Worm (Caenorhabditis elegans) whole organism, L1 larva: ENCODE measurements around the gene F41E6.5.

Experiments used
- F16B12.6 ChIP-seq: fragments of 150-350 bp; optimal IDR thresholded peaks from 2 replicates; lab custom pipeline; 2014; ENCODE audit warnings: missing biosample characterization, missing genetic modification characterization
- Y116A8C.19 ChIP-seq: sonication (generic microtip); optimal IDR thresholded peaks from 2 replicates; lab custom pipeline; 2016; ENCODE audit warnings: missing compliant biosample characterization, missing genetic modification characterization, borderline replicate concordance
- aha-1 ChIP-seq: fragments of 150-350 bp; optimal IDR thresholded peaks from 2 replicates; lab custom pipeline; 2014; ENCODE audit warnings: missing biosample characterization, missing genetic modification characterization
- alr-1 ChIP-seq: fragments of 200-800 bp; sonication (Bioruptor generic); optimal IDR thresholded peaks from 2 replicates; lab custom pipeline; 2018; ENCODE audit warnings: borderline replicate concordance, mild to moderate bottlenecking, missing genetic modification characterization, missing compliant biosample characterization
- aly-2 ChIP-seq: fragments of 150-350 bp; optimal IDR thresholded peaks from 2 replicates; lab custom pipeline; 2014; ENCODE audit warnings: missing biosample characterization, missing genetic modification characterization
- ama-1 ChIP-seq: fragments of 150-350 bp; optimal IDR thresholded peaks from 2 replicates; lab custom pipeline; 2014
- ceh-8 ChIP-seq: fragments of 200-800 bp; sonication (Bioruptor generic); optimal IDR thresholded peaks from 2 replicates; lab custom pipeline; 2018; ENCODE audit warnings: mild to moderate bottlenecking, missing genetic modification characterization, moderate library complexity, missing compliant biosample characterization
- ceh-82 ChIP-seq, 3 experiments: fragments of 150-350 bp in 1 of 3; sonication (generic microtip) in 2 of 3; optimal IDR thresholded peaks; 2 replicates each; lab custom pipeline; 2014 to 2017; ENCODE audit warnings: missing biosample characterization in 3 of 3, missing genetic modification characterization in 3 of 3
- ceh-88 ChIP-seq: fragments of 200-800 bp; sonication (Bioruptor generic); IDR thresholded peaks from 2 replicates; pipeline ENCODE4 v1.3.6; 2022; ENCODE audit warnings: missing genetic modification characterization, missing compliant biosample characterization
- ceh-90 ChIP-seq: sonication (generic microtip); optimal IDR thresholded peaks from 2 replicates; lab custom pipeline; 2016; ENCODE audit warnings: missing genetic modification characterization, missing compliant biosample characterization
- ces-1 ChIP-seq: fragments of 150-350 bp; optimal IDR thresholded peaks from 2 replicates; lab custom pipeline; 2014; ENCODE audit warnings: missing biosample characterization, missing genetic modification reagents, missing genetic modification characterization
- dpl-1 ChIP-seq, 3 experiments: fragments of 150-350 bp in 2 of 3; sonication (generic microtip) in 1 of 3; optimal IDR thresholded peaks; 2 replicates each; lab custom pipeline; 2014 to 2017; ENCODE audit warnings: missing biosample characterization in 3 of 3, missing genetic modification characterization in 3 of 3, missing genetic modification reagents in 3 of 3
- dsc-1 ChIP-seq: sonication (generic microtip); optimal IDR thresholded peaks from 2 replicates; lab custom pipeline; 2016; ENCODE audit warnings: mild to moderate bottlenecking, missing genetic modification characterization, missing compliant biosample characterization
- efl-3 ChIP-seq: fragments of 200-800 bp; sonication (Bioruptor generic); optimal IDR thresholded peaks from 2 replicates; lab custom pipeline; 2018; ENCODE audit warnings: mild to moderate bottlenecking, missing genetic modification characterization, missing compliant biosample characterization
- egl-13 ChIP-seq: sonication (generic microtip); optimal IDR thresholded peaks from 2 replicates; lab custom pipeline; 2016; ENCODE audit warnings: missing genotype, missing genetic modification reagents, missing genetic modification characterization, missing compliant biosample characterization
- elt-3 ChIP-seq, 6 experiments: fragments of 150-350 bp in 1 of 6; sonication (generic microtip); optimal IDR thresholded peaks; 2 replicates each; lab custom pipeline; 2017 to 2018; ENCODE audit warnings: missing biosample characterization in 6 of 6, missing genetic modification characterization in 6 of 6, inconsistent platforms in 1 of 6
- ets-5 ChIP-seq: fragments of 200-800 bp; sonication (Bioruptor generic); IDR thresholded peaks from 2 replicates; pipeline ENCODE4 v1.3.6; 2022; ENCODE audit warnings: missing genetic modification characterization, missing compliant biosample characterization
- fkh-4 ChIP-seq: sonication (generic microtip); optimal IDR thresholded peaks from 2 replicates; lab custom pipeline; 2016; ENCODE audit warnings: missing compliant biosample characterization, missing genetic modification characterization, borderline replicate concordance
- fkh-8 ChIP-seq: sonication (generic microtip); optimal IDR thresholded peaks from 2 replicates; lab custom pipeline; 2016; ENCODE audit warnings: mild to moderate bottlenecking, missing genetic modification characterization, missing compliant biosample characterization
- fos-1 ChIP-seq: fragments of 150-350 bp; optimal IDR thresholded peaks from 2 replicates; lab custom pipeline; 2014; ENCODE audit warnings: missing biosample characterization, missing genetic modification characterization
- jun-1 ChIP-seq: fragments of 150-350 bp; optimal IDR thresholded peaks from 2 replicates; lab custom pipeline; 2014; ENCODE audit warnings: missing biosample characterization, missing genetic modification reagents, missing genetic modification characterization
- lin-13 ChIP-seq: fragments of 150-350 bp; optimal IDR thresholded peaks from 2 replicates; lab custom pipeline; 2014; ENCODE audit warnings: missing biosample characterization, missing genetic modification reagents, missing genetic modification characterization
- lin-15B ChIP-seq: fragments of 150-350 bp; sonication (generic microtip); optimal IDR thresholded peaks from 3 replicates; lab custom pipeline; 2014; ENCODE audit warnings: missing biosample characterization, missing genetic modification characterization
- lsy-2 ChIP-seq, 2 experiments: fragments of 150-350 bp; optimal IDR thresholded peaks; 2 replicates each; lab custom pipeline; 2014; ENCODE audit warnings: missing biosample characterization in 2 of 2, missing genetic modification characterization in 2 of 2
- mab-9 ChIP-seq: fragments of 200-800 bp; sonication (Bioruptor generic); IDR thresholded peaks from 2 replicates; pipeline ENCODE4 v1.3.6; 2022; ENCODE audit warnings: missing genetic modification reagents, missing genetic modification characterization, missing compliant biosample characterization
- mef-2 ChIP-seq: fragments of 150-350 bp; optimal IDR thresholded peaks from 2 replicates; lab custom pipeline; 2014; ENCODE audit warnings: missing biosample characterization, missing genetic modification characterization
- mep-1 ChIP-seq: fragments of 150-350 bp; optimal IDR thresholded peaks from 2 replicates; lab custom pipeline; 2014; ENCODE audit warnings: missing biosample characterization, missing genetic modification characterization
- nhr-12 ChIP-seq: sonication (generic microtip); optimal IDR thresholded peaks from 2 replicates; lab custom pipeline; 2017; ENCODE audit warnings: missing biosample characterization, missing genetic modification characterization
- nhr-237 ChIP-seq: fragments of 150-350 bp; optimal IDR thresholded peaks from 2 replicates; lab custom pipeline; 2014; ENCODE audit warnings: missing biosample characterization, missing genetic modification characterization
- nhr-28 ChIP-seq: fragments of 150-350 bp; optimal IDR thresholded peaks from 2 replicates; lab custom pipeline; 2014; ENCODE audit warnings: missing biosample characterization, missing genetic modification characterization
- nhr-71 ChIP-seq: sonication (generic microtip); optimal IDR thresholded peaks from 2 replicates; lab custom pipeline; 2016; ENCODE audit warnings: mild to moderate bottlenecking, missing genetic modification characterization, moderate library complexity, missing compliant biosample characterization
- nhr-77 ChIP-seq: fragments of 150-350 bp; optimal IDR thresholded peaks from 2 replicates; lab custom pipeline; 2014; ENCODE audit warnings: missing biosample characterization, missing genetic modification characterization
- nhr-84 ChIP-seq: sonication (generic microtip); optimal IDR thresholded peaks from 2 replicates; lab custom pipeline; 2017; ENCODE audit warnings: missing biosample characterization, missing genetic modification characterization
- nhr-85 ChIP-seq: sonication (generic microtip); peaks from one replicate; lab custom pipeline; 2016; ENCODE audit warnings: missing genetic modification characterization, inconsistent platforms, missing compliant biosample characterization
- pag-3 ChIP-seq: sonication (generic microtip); optimal IDR thresholded peaks from 2 replicates; lab custom pipeline; 2017; ENCODE audit warnings: missing genetic modification characterization, mild to moderate bottlenecking, missing compliant biosample characterization, antibody characterized with exemption, borderline replicate concordance; ENCODE audit not compliant: insufficient read depth
- skn-1 ChIP-seq: fragments of 150-350 bp; optimal IDR thresholded peaks from 2 replicates; lab custom pipeline; 2014; ENCODE audit warnings: missing biosample characterization, missing genetic modification characterization
- snpc-4 ChIP-seq: fragments of 150-350 bp; optimal IDR thresholded peaks from 2 replicates; lab custom pipeline; 2014; ENCODE audit warnings: missing biosample characterization, missing genetic modification characterization
- sox-4 ChIP-seq: sonication (generic microtip); optimal IDR thresholded peaks from 2 replicates; lab custom pipeline; 2016; ENCODE audit warnings: missing genetic modification characterization, missing compliant biosample characterization
- swsn-7 ChIP-seq: sonication (generic microtip); optimal IDR thresholded peaks from 2 replicates; lab custom pipeline; 2016; ENCODE audit warnings: missing genetic modification characterization, missing compliant biosample characterization
- tlp-1 ChIP-seq: fragments of 150-350 bp; optimal IDR thresholded peaks from 2 replicates; lab custom pipeline; 2014; ENCODE audit warnings: missing biosample characterization, missing genetic modification characterization
- unc-30 ChIP-seq: sonication (generic microtip); optimal IDR thresholded peaks from 2 replicates; lab custom pipeline; 2017; ENCODE audit warnings: missing biosample characterization, missing genetic modification characterization
- unc-62 ChIP-seq: fragments of 150-350 bp; optimal IDR thresholded peaks from 2 replicates; lab custom pipeline; 2014; ENCODE audit warnings: missing biosample characterization, missing genetic modification reagents, missing genetic modification characterization
- unc-86 ChIP-seq: sonication (generic microtip); optimal IDR thresholded peaks from 2 replicates; lab custom pipeline; 2016; ENCODE audit warnings: missing genetic modification characterization, missing compliant biosample characterization
- unc-98 ChIP-seq: fragments of 200-800 bp; sonication (Bioruptor generic); IDR thresholded peaks from 2 replicates; pipeline ENCODE4 v1.3.6; 2022; ENCODE audit warnings: missing genetic modification characterization, missing compliant biosample characterization
- vab-15 ChIP-seq: sonication (generic microtip); optimal IDR thresholded peaks from 2 replicates; lab custom pipeline; 2017; ENCODE audit warnings: missing genotype, mild to moderate bottlenecking, missing genetic modification characterization, missing compliant biosample characterization
- xbp-1 ChIP-seq: sonication (generic microtip); optimal IDR thresholded peaks from 2 replicates; lab custom pipeline; 2016; ENCODE audit warnings: missing genetic modification characterization, missing compliant biosample characterization
- zag-1 ChIP-seq: fragments of 150-350 bp; optimal IDR thresholded peaks from 2 replicates; lab custom pipeline; 2014; ENCODE audit warnings: missing biosample characterization, missing genetic modification characterization
- zip-4 ChIP-seq: fragments of 200-800 bp; sonication (Bioruptor generic); optimal IDR thresholded peaks from 2 replicates; lab custom pipeline; 2018; ENCODE audit warnings: mild to moderate bottlenecking, missing genetic modification characterization, moderate library complexity, missing compliant biosample characterization

Gene F41E6.5

DNA sequence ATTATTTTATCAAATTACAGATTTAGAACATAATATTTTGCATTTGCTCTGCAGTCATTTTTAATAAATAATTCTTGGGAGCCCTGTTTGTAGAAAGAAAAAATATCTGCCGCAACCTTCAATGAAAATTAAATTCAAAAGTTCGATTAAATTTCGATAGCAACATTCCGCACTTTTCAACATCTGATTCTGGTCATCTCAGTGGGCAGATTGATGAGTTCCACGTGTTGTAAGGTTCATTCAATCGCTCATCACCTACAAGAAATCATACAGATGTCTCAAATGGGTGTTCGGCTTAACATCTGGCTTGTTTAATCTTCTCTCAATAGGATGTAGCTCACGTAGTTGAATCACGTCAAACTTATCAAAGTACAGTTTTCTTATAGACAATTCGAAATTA lies 3.3 kb upstream of the F41E6.5 start:
- peak; percentile 98 for TF ChIP-seq dsc-1
- peak; percentile 92 for TF ChIP-seq fkh-4
- no peak for TF ChIP-seq nhr-84 (tag; lab: Kevin White, UChicago)
- no peak for TF ChIP-seq nhr-12
- no peak for TF ChIP-seq mab-9
- TF ChIP-seq mep-1 (tag; lab: Kevin White, UChicago): no peak

DNA sequence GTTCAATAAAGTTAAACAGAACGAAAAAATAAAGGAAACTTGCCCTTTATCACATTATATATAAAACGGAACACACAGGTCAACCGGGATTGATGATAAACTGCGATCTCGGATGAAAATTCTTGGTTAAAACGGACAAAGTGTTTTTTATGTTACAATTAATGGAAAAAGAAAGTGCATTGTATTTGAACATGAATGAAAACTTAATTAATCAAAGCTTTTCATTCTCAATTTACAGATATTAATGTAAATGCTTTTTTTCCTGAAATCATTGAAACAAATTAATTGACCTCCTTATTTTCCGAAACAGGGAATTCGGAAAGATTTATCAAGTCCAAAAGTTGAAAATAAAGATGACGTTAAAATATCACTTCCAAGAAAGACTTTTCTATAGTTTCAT lies 1.9 kb upstream of the F41E6.5 start, which contains the start of gene F41E6.8:
TSS of gene F41E6.8 (minus strand) at position 101 of the 400 bp plus-strand sequence.
- TF ChIP-seq nhr-28 (tag; lab: Kevin White, UChicago) (no peak), mep-1 (tag; lab: Kevin White, UChicago) (no peak), pag-3 (no peak), lin-15B (tag; lab: Kevin White, UChicago) (no peak)

DNA sequence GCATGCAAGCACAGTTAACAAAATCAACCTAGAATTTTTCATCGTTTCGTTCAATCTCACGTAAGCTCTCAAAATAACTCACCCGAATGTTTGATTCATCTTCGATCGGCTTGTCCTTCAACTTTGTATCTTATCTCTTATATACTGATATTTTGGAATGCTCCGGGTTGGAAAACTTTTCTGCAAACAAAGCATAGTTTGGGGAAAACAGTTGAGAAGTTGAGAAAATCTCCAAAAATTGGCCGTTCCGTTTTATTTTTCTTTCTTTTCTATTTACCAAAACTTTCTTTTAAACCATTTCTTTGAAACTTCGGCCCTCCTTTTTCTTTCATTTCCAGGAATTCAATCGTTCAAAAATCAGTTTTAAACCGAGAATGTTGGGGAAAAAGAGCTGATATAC lies 642 bp upstream of the F41E6.5 start, which contains the start of gene F41E6.15:
TSS of gene F41E6.15 (minus strand) at position 101 of the 400 bp plus-strand sequence.
- TF ChIP-seq nhr-85 (no peak), elt-3 (tag; optimal IDR thresholded peaks at IDR 0.05; lab: Kevin White, UChicago) (no peak), ceh-88 (no peak), dpl-1 (GFP tag; optimal IDR thresholded peaks at IDR 0.05; lab: Kevin White, UChicago) (no peak), aly-2 (tag; lab: Kevin White, UChicago) (no peak), unc-98 (GFP tag; lab: Robert Waterston, UW) (no peak), fkh-4 (no peak), swsn-7 (no peak), unc-62 (GFP tag; lab: Kevin White, UChicago) (no peak), zip-4 (no peak), lin-13 (GFP tag; lab: Kevin White, UChicago) (no peak), fkh-8 (tag; lab: Kevin White, UChicago) (no peak), nhr-12 (no peak), sox-4 (tag; lab: Kevin White, UChicago) (no peak)

DNA sequence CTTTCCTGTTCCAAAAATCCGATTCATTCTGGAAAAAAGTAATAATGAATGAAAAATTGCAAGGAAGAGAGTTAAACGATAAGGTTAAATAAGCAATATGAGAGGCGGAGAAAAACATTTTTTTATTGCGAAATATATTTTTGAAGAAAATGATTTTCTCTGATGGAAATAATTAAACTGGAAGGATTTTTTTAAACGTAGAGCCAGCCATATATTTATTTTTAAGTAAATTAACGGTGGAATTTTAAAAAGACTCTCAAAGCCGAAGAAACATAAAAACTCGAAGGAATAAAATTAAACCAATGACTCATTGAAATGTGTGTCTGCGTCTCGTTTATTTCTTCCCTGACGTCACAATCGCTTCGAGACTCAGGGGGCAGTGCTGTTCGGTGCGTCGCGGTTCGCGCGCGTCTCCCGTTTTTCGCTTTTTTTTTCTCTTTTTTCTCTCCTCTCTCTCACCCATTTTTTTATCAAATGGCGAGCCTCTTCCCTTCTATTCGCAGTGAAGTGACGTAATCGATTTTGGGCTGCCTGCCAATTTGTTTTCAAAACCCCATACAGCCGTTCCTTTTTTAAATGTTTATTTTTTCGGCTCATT lies 2.9 kb downstream of the F41E6.5 start, which contains the start of gene vps-60:
TSS of gene vps-60 (minus strand) at position 30 of the 598 bp plus-strand sequence.
- TF ChIP-seq nhr-77 (tag; lab: Kevin White, UChicago): peak; percentile 93
- TF ChIP-seq unc-30: no peak
- no peak for TF ChIP-seq Y116A8C.19 (tag; lab: Kevin White, UChicago)
- no peak for TF ChIP-seq alr-1 (tag; lab: Kevin White, UChicago)
- peak; percentile 91 for TF ChIP-seq dsc-1
- no peak for TF ChIP-seq ets-5 (GFP tag; lab: Robert Waterston, UW)
- TF ChIP-seq jun-1 (tag; lab: Kevin White, UChicago): peak; percentile 96
- TF ChIP-seq ceh-88: peak; percentile 77; the same call in 1 of the 2 replicates
- peak; percentile 75 to 95 (median 82) for TF ChIP-seq ceh-82 (tag; optimal IDR thresholded peaks at IDR 0.05; lab: Kevin White, UChicago)
- peak; percentile 83 for TF ChIP-seq zag-1 (tag; lab: Kevin White, UChicago)
- peak; percentile 22 for TF ChIP-seq aha-1 (tag; lab: Kevin White, UChicago)
- TF ChIP-seq ceh-8: peak; percentile 78
- peak; percentile 89 for TF ChIP-seq unc-86 (tag; lab: Kevin White, UChicago)
- no peak for TF ChIP-seq efl-3 (GFP tag; lab: Kevin White, UChicago)
- peak; percentile 10 for TF ChIP-seq F16B12.6 (tag; lab: Kevin White, UChicago)
- TF ChIP-seq fos-1 (tag; lab: Kevin White, UChicago): peak; percentile 98
- TF ChIP-seq mef-2 (tag; lab: Kevin White, UChicago): peak; percentile 48
- TF ChIP-seq vab-15 (tag; lab: Kevin White, UChicago): no peak
- TF ChIP-seq snpc-4 (tag; lab: Kevin White, UChicago): peak; percentile 74
- 0 out of 2 replicates have a peak, but pooled peaks have one; percentile 46 for TF ChIP-seq mab-9
- TF ChIP-seq skn-1 (tag; lab: Kevin White, UChicago): peak; percentile 91
- peak; percentile 89 to 96 for TF ChIP-seq lsy-2 (tag; optimal IDR thresholded peaks at IDR 0.05; lab: Kevin White, UChicago)
- peak; percentile 10 for TF ChIP-seq ama-1 (lab: Kevin White, UChicago)
- TF ChIP-seq ces-1 (GFP tag; lab: Kevin White, UChicago): no peak
- peak; percentile 98 for TF ChIP-seq nhr-71 (tag; lab: Kevin White, UChicago)
- TF ChIP-seq sox-4 (tag; lab: Kevin White, UChicago): peak; percentile 76
- peak; percentile 84 for TF ChIP-seq nhr-237 (tag; lab: Kevin White, UChicago)
- TF ChIP-seq xbp-1 (tag; lab: Kevin White, UChicago): peak; percentile 98
- peak; percentile 47 for TF ChIP-seq ceh-90 (tag; lab: Kevin White, UChicago)
- TF ChIP-seq fkh-8 (tag; lab: Kevin White, UChicago): peak; percentile 98
- no peak for TF ChIP-seq tlp-1 (tag; lab: Kevin White, UChicago)
- TF ChIP-seq egl-13 (tag; lab: Kevin White, UChicago): peak; percentile 88
